Worm (Caenorhabditis elegans) whole organism, early embryonic: Measurements from ENCODE around the gene dpyd-1.

Experiments
- B0310.2 ChIP-seq: sonication (generic microtip); optimal IDR thresholded peaks from 2 replicates; lab custom pipeline; 2016; ENCODE audit warnings: mild to moderate bottlenecking, missing genetic modification characterization, missing compliant biosample characterization
- F13C5.2 ChIP-seq: sonication (generic microtip); optimal IDR thresholded peaks from 2 replicates; lab custom pipeline; 2017; ENCODE audit warnings: mild to moderate bottlenecking, missing genetic modification characterization, inconsistent platforms, missing compliant biosample characterization
- aly-1 ChIP-seq: sonication (generic microtip); optimal IDR thresholded peaks from 2 replicates; lab custom pipeline; 2016; ENCODE audit warnings: missing genetic modification characterization, missing compliant biosample characterization
- ama-1 ChIP-seq: fragments of 150-350 bp; optimal IDR thresholded peaks from 2 replicates; lab custom pipeline; 2014
- ceh-13 ChIP-seq: fragments of 200-800 bp; sonication (Bioruptor generic); optimal IDR thresholded peaks from 2 replicates; lab custom pipeline; 2018; ENCODE audit warnings: mild to moderate bottlenecking, missing genetic modification characterization, missing compliant biosample characterization
- ceh-36 ChIP-seq: sonication (generic microtip); optimal IDR thresholded peaks from 2 replicates; lab custom pipeline; 2016; ENCODE audit warnings: missing genetic modification characterization, inconsistent platforms, missing compliant biosample characterization
- ets-7 ChIP-seq: sonication (generic microtip); optimal IDR thresholded peaks from 2 replicates; lab custom pipeline; 2016; ENCODE audit warnings: missing genotype, missing genetic modification characterization, missing compliant biosample characterization
- flt-1 ChIP-seq: fragments of 200-800 bp; sonication (Bioruptor generic); IDR thresholded peaks from 2 replicates; pipeline ENCODE4 v1.3.6; 2022; ENCODE audit warnings: missing genetic modification characterization, missing compliant biosample characterization
- hmbx-1 ChIP-seq: sonication (generic microtip); optimal IDR thresholded peaks from 2 replicates; lab custom pipeline; 2016; ENCODE audit warnings: mild to moderate bottlenecking, missing genetic modification characterization, missing compliant biosample characterization
- hmg-4 ChIP-seq: fragments of 200-800 bp; sonication (Bioruptor generic); optimal IDR thresholded peaks from 2 replicates; lab custom pipeline; 2018; ENCODE audit warnings: mild to moderate bottlenecking, missing genetic modification characterization, missing compliant biosample characterization
- hnd-1 ChIP-seq: sonication (generic microtip); optimal IDR thresholded peaks from 2 replicates; lab custom pipeline; 2016; ENCODE audit warnings: missing genetic modification characterization, missing compliant biosample characterization
- pes-1 ChIP-seq: fragments of 200-800 bp; sonication (Bioruptor generic); IDR thresholded peaks from 2 replicates; pipeline ENCODE4 v1.3.6; 2022; ENCODE audit warnings: missing genetic modification reagents, missing genetic modification characterization, missing compliant biosample characterization
- scrt-1 ChIP-seq: fragments of 200-800 bp; sonication (Bioruptor generic); IDR thresholded peaks from 2 replicates; pipeline ENCODE4 v1.3.6; 2022; ENCODE audit warnings: missing genetic modification characterization, missing compliant biosample characterization
- sea-1 ChIP-seq: fragments of 200-800 bp; sonication (Bioruptor generic); conservative IDR thresholded peaks from 2 replicates; pipeline ENCODE4 v1.3.6; 2022; ENCODE audit warnings: missing genetic modification characterization, missing compliant biosample characterization
- tbx-11 ChIP-seq: fragments of 200-800 bp; sonication (Bioruptor generic); IDR thresholded peaks from 2 replicates; pipeline ENCODE4 v1.3.6; 2022; ENCODE audit warnings: missing genetic modification characterization, missing compliant biosample characterization
- tbx-37 ChIP-seq: fragments of 200-800 bp; sonication (Bioruptor generic); conservative IDR thresholded peaks from 2 replicates; pipeline ENCODE4 v1.3.6; 2022; ENCODE audit warnings: missing genetic modification reagents, missing genetic modification characterization, missing compliant biosample characterization
- tra-4 ChIP-seq: sonication (generic microtip); optimal IDR thresholded peaks from 2 replicates; lab custom pipeline; 2017; ENCODE audit warnings: missing genetic modification characterization, missing compliant biosample characterization

Gene dpyd-1

DNA sequence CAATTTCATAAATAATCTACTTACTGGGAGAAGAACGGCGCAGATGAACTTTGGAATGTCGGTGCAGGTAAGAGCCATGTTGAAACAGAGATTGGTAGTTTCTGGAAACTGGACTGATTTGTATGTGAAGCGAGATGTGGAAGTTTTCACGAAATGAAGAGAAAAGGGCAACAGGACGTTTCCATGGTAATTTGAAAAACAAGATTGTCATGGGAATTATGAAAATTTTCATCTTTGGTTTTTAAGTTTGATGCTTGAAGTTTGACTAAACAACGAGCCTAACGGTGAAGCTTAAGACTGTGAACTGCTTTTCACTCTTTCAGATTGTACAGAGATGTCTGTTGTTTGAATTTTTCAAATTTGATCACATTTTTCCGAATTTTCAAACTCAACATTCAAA lies 44.6 kb downstream of the dpyd-1 start, which contains the start of gene T23F2.3:
Gene T23F2.3 (minus strand): TSS at position 101 of the 400 bp plus-strand sequence.
- no peak for TF ChIP-seq ets-7 (tag; lab: Kevin White, UChicago)
- TF ChIP-seq flt-1 (GFP tag; lab: Robert Waterston, UW) = no peak
- TF ChIP-seq ceh-36 = no peak
- TF ChIP-seq B0310.2 (tag; lab: Kevin White, UChicago) = no peak
- no peak for TF ChIP-seq pes-1 (GFP tag; lab: Robert Waterston, UW)
- no peak for TF ChIP-seq tbx-37 (GFP tag; lab: Robert Waterston, UW)
- TF ChIP-seq tbx-11 (GFP tag; lab: Robert Waterston, UW) = no peak
- no peak for TF ChIP-seq tra-4 (tag; lab: Kevin White, UChicago)

DNA sequence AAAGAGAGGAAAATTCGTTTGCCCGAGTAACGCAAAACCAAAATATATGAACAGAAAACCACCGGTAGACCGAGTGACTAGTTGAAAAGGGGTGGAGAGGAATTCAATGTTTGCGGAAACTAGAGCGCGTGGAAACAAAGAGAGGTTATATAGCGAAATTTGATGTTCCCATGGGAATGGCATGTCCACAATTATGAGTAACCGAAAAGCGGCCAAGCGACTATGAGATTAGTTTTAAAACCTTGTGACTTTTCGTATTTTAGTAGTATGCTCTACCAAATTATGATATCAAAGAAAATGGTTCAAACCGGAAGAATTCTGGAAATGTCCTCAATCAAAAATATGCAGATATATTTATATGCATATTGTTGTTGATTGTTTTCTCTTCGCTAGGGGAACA lies 45.0 kb downstream of the dpyd-1 start:
- TF ChIP-seq ceh-36 (no peak), scrt-1 (GFP tag; lab: Robert Waterston, UW) (no peak), hnd-1 (tag; lab: Kevin White, UChicago) (no peak), B0310.2 (tag; lab: Kevin White, UChicago) (no peak), tbx-11 (GFP tag; lab: Robert Waterston, UW) (no peak), ceh-13 (GFP tag; lab: Kevin White, UChicago) (no peak), pes-1 (GFP tag; lab: Robert Waterston, UW) (no peak), tbx-37 (GFP tag; lab: Robert Waterston, UW) (no peak), F13C5.2 (tag; lab: Kevin White, UChicago) (no peak), hmbx-1 (tag; lab: Kevin White, UChicago) (no peak), sea-1 (GFP tag; lab: Robert Waterston, UW) (no peak), aly-1 (no peak), hmg-4 (GFP tag; lab: Kevin White, UChicago) (no peak), ama-1 (lab: Kevin White, UChicago) (no peak), ets-7 (tag; lab: Kevin White, UChicago) (no peak), flt-1 (GFP tag; lab: Robert Waterston, UW) (no peak), tra-4 (tag; lab: Kevin White, UChicago) (no peak)

DNA sequence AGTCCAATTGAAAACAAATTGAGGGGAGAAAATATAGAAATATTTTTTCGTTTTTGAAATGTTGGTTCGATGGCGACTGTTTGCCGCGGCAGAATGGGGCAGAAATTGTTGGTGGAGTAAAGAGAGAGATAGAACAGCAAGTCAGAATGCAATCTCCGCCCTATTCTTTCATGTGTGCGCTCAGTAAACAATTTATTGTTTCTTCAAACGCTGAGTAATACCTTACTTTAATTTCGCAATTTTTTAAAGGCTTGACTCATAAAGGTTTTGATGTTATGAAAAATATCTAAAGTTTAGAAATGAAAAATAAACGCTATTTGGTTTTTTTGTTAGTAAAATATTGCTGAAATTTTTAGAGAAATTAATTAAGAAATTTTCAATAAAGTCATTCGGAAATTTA lies 46.7 kb downstream of the dpyd-1 start:
- no peak for TF ChIP-seq ceh-36
- TF ChIP-seq hmg-4 (GFP tag; lab: Kevin White, UChicago) = no peak
- no peak for TF ChIP-seq sea-1 (GFP tag; lab: Robert Waterston, UW)
- no peak for TF ChIP-seq ets-7 (tag; lab: Kevin White, UChicago)
- TF ChIP-seq ama-1 (lab: Kevin White, UChicago) = no peak
- no peak for TF ChIP-seq F13C5.2 (tag; lab: Kevin White, UChicago)
- TF ChIP-seq scrt-1 (GFP tag; lab: Robert Waterston, UW) = no peak
- TF ChIP-seq hmbx-1 (tag; lab: Kevin White, UChicago) = no peak
- TF ChIP-seq hnd-1 (tag; lab: Kevin White, UChicago) = no peak
- no peak for TF ChIP-seq tra-4 (tag; lab: Kevin White, UChicago)
- no peak for TF ChIP-seq pes-1 (GFP tag; lab: Robert Waterston, UW)
- no peak for TF ChIP-seq ceh-13 (GFP tag; lab: Kevin White, UChicago)
- TF ChIP-seq tbx-11 (GFP tag; lab: Robert Waterston, UW) = no peak
- no peak for TF ChIP-seq tbx-37 (GFP tag; lab: Robert Waterston, UW)
- no peak for TF ChIP-seq B0310.2 (tag; lab: Kevin White, UChicago)
- no peak for TF ChIP-seq aly-1

DNA sequence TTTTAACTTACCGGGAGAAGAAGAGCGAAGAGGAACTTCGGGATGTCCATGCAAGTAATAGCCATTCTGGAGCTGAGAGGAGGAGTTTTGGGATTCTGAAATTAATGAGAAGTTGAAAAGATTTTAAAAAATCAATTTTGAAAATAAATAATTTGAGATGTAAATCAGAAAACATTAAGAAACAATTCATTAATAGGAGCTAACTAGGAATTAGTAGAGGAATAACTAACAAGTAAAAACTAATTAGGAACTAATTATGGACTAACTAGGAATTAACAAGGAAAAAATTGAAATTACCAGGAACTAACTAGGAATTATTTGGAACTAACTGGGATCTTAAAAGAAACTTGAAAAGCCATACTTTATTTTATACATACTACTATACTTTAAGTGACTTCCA lies 47.3 kb downstream of the dpyd-1 start, which contains the start of gene T23F2.4:
Gene T23F2.4 (minus strand): TSS at position 101 of the 400 bp plus-strand sequence.
- no peak for TF ChIP-seq hmg-4 (GFP tag; lab: Kevin White, UChicago)
- no peak for TF ChIP-seq ceh-36
- TF ChIP-seq ama-1 (lab: Kevin White, UChicago) = no peak
- no peak for TF ChIP-seq B0310.2 (tag; lab: Kevin White, UChicago)
- TF ChIP-seq ceh-13 (GFP tag; lab: Kevin White, UChicago) = no peak
- no peak for TF ChIP-seq sea-1 (GFP tag; lab: Robert Waterston, UW)
- TF ChIP-seq hnd-1 (tag; lab: Kevin White, UChicago) = no peak
- TF ChIP-seq aly-1 = no peak
- TF ChIP-seq tbx-37 (GFP tag; lab: Robert Waterston, UW) = no peak
- no peak for TF ChIP-seq tra-4 (tag; lab: Kevin White, UChicago)
- TF ChIP-seq F13C5.2 (tag; lab: Kevin White, UChicago) = no peak
- TF ChIP-seq scrt-1 (GFP tag; lab: Robert Waterston, UW) = no peak
- TF ChIP-seq pes-1 (GFP tag; lab: Robert Waterston, UW) = no peak
- TF ChIP-seq ets-7 (tag; lab: Kevin White, UChicago) = no peak
- TF ChIP-seq flt-1 (GFP tag; lab: Robert Waterston, UW) = no peak
- TF ChIP-seq tbx-11 (GFP tag; lab: Robert Waterston, UW) = no peak
- no peak for TF ChIP-seq hmbx-1 (tag; lab: Kevin White, UChicago)

DNA sequence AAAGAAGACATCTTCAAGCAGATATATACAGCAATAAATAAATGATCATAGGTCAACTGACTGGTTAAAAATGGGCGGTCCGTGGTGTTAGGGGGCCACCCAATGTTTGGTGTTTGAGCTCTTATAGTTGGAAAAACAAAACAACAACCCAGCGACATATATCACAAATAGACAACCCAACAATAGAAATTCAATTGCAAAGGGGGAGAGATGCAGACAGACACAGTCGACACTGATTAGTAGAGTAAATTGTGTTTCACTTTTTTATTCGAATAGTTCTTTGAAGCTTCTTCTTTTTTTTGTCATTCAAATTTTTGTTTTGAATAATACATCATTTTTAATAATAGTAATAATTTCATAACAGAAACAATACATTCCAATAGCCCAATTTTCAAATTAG lies 47.8 kb downstream of the dpyd-1 start:
- TF ChIP-seq tbx-37 (GFP tag; lab: Robert Waterston, UW) (no peak), hnd-1 (tag; lab: Kevin White, UChicago) (no peak), sea-1 (GFP tag; lab: Robert Waterston, UW) (no peak), pes-1 (GFP tag; lab: Robert Waterston, UW) (no peak), ama-1 (lab: Kevin White, UChicago) (no peak), B0310.2 (tag; lab: Kevin White, UChicago) (no peak), ceh-13 (GFP tag; lab: Kevin White, UChicago) (no peak), ets-7 (tag; lab: Kevin White, UChicago) (no peak), hmbx-1 (tag; lab: Kevin White, UChicago) (no peak)

DNA sequence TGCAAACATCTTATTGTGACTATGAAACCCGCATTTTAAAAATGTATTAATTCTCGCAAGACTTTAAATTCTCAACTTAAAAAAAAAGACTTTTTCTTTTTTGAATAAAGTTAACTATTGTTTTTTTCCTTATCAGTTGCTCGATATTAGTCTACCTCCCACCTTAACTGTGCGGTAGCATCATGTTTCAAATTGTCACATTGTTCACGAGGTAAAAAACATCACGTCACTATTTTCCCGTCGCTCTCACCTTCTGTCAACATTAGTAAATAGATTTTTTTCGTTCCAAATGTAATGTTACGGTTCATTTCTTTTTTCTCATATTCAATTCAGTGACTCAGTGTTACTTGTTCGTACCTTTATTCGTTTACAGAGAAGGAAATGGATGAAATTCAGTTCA lies 48.7 kb downstream of the dpyd-1 start:
- TF ChIP-seq hmg-4 (GFP tag; lab: Kevin White, UChicago) = no peak
- TF ChIP-seq tbx-37 (GFP tag; lab: Robert Waterston, UW) = no peak
- no peak for TF ChIP-seq hmbx-1 (tag; lab: Kevin White, UChicago)
- no peak for TF ChIP-seq sea-1 (GFP tag; lab: Robert Waterston, UW)
- no peak for TF ChIP-seq tbx-11 (GFP tag; lab: Robert Waterston, UW)
- TF ChIP-seq B0310.2 (tag; lab: Kevin White, UChicago) = no peak
- no peak for TF ChIP-seq pes-1 (GFP tag; lab: Robert Waterston, UW)
- TF ChIP-seq ceh-13 (GFP tag; lab: Kevin White, UChicago) = no peak
- TF ChIP-seq flt-1 (GFP tag; lab: Robert Waterston, UW) = no peak
- no peak for TF ChIP-seq ama-1 (lab: Kevin White, UChicago)
- no peak for TF ChIP-seq F13C5.2 (tag; lab: Kevin White, UChicago)
- TF ChIP-seq scrt-1 (GFP tag; lab: Robert Waterston, UW) = no peak
- TF ChIP-seq tra-4 (tag; lab: Kevin White, UChicago) = no peak
